Worm (Caenorhabditis elegans) whole organism, L4 larva: Measurements from ENCODE around the gene str-232.
A peak's percentile ranks its signal among the peaks of the same experiment; 100 is the strongest.

Experiments used
- F10B5.3 ChIP-seq: sonication (generic microtip); optimal IDR thresholded peaks from 2 replicates; lab custom pipeline; 2016; ENCODE audit warnings: mild to moderate bottlenecking, missing genetic modification characterization, missing compliant biosample characterization
- F49E8.2 ChIP-seq: sonication (generic microtip); optimal IDR thresholded peaks from 2 replicates; lab custom pipeline; 2016; ENCODE audit warnings: missing compliant biosample characterization, mild to moderate bottlenecking, missing genetic modification characterization, borderline replicate concordance
- T26A8.4 ChIP-seq: fragments of 200-800 bp; sonication (Bioruptor generic); IDR thresholded peaks from 2 replicates; pipeline ENCODE4 v1.3.6; 2022; ENCODE audit warnings: missing genetic modification characterization, missing compliant biosample characterization
- Y105C5A.15 ChIP-seq: fragments of 200-800 bp; sonication (Bioruptor generic); IDR thresholded peaks from 2 replicates; pipeline ENCODE4 v1.3.6; 2022; ENCODE audit warnings: missing genetic modification characterization, missing compliant biosample characterization
- Y75B8A.6 ChIP-seq: fragments of 200-800 bp; sonication (Bioruptor generic); IDR thresholded peaks from 2 replicates; pipeline ENCODE4 v1.3.6; 2022; ENCODE audit warnings: missing genetic modification reagents, missing genetic modification characterization, missing compliant biosample characterization
- aha-1 ChIP-seq: fragments of 150-350 bp; peaks from one replicate; lab custom pipeline; 2014; ENCODE audit warnings: missing biosample characterization, missing genetic modification characterization
- ceh-28 ChIP-seq: fragments of 150-350 bp; optimal IDR thresholded peaks from 2 replicates; lab custom pipeline; 2014; ENCODE audit warnings: missing biosample characterization, missing genetic modification reagents, missing genetic modification characterization
- ceh-32 ChIP-seq: sonication (generic microtip); optimal IDR thresholded peaks from 2 replicates; lab custom pipeline; 2016; ENCODE audit warnings: mild to moderate bottlenecking, missing genetic modification characterization, missing compliant biosample characterization; ENCODE audit not compliant: poor library complexity
- ceh-44 ChIP-seq: fragments of 200-800 bp; sonication (Bioruptor generic); IDR thresholded peaks from 2 replicates; pipeline ENCODE4 v1.3.6; 2022; ENCODE audit warnings: missing genetic modification reagents, missing genetic modification characterization, missing compliant biosample characterization
- ceh-82 ChIP-seq: sonication (generic microtip); optimal IDR thresholded peaks from 2 replicates; lab custom pipeline; 2017; ENCODE audit warnings: missing biosample characterization, missing genetic modification characterization
- dpl-1 ChIP-seq: fragments of 150-350 bp; optimal IDR thresholded peaks from 2 replicates; lab custom pipeline; 2014; ENCODE audit warnings: missing biosample characterization, missing genetic modification reagents, missing genetic modification characterization
- duxl-1 ChIP-seq: sonication (generic microtip); optimal IDR thresholded peaks from 2 replicates; lab custom pipeline; 2016; ENCODE audit warnings: mild to moderate bottlenecking, missing genetic modification characterization, moderate library complexity, missing compliant biosample characterization; ENCODE audit not compliant: poor library complexity
- egl-27 ChIP-seq: sonication (generic microtip); optimal IDR thresholded peaks from 3 replicates; lab custom pipeline; 2017; ENCODE audit warnings: missing biosample characterization, missing genetic modification reagents, missing genetic modification characterization
- hif-1 ChIP-seq, 2 experiments: sonication (generic microtip); optimal IDR thresholded peaks; 2 replicates each; lab custom pipeline; 2016 to 2017; ENCODE audit warnings: missing compliant biosample characterization in 2 of 2, missing genetic modification characterization in 2 of 2, missing genetic modification reagents in 2 of 2, missing genotype in 2 of 2, mild to moderate bottlenecking in 1 of 2
- lim-7 ChIP-seq: fragments of 200-800 bp; sonication (Bioruptor generic); IDR thresholded peaks from 2 replicates; pipeline ENCODE4 v1.3.6; 2022; ENCODE audit warnings: missing genetic modification characterization, missing compliant biosample characterization
- lin-39 ChIP-seq: fragments of 150-350 bp; optimal IDR thresholded peaks from 2 replicates; lab custom pipeline; 2014; ENCODE audit warnings: missing biosample characterization, missing genetic modification reagents, missing genetic modification characterization
- mdl-1 ChIP-seq, 2 experiments: fragments of 150-350 bp in 1 of 2; sonication (generic microtip) in 1 of 2; optimal IDR thresholded peaks; 2 replicates each; lab custom pipeline; 2014 to 2017; ENCODE audit warnings: missing biosample characterization in 2 of 2, missing genetic modification characterization in 2 of 2
- mdt-29 ChIP-seq: fragments of 200-800 bp; sonication (Bioruptor generic); IDR thresholded peaks from 2 replicates; pipeline ENCODE4 v1.3.6; 2022; ENCODE audit warnings: missing genetic modification reagents, missing genetic modification characterization, missing compliant biosample characterization
- nhr-111 ChIP-seq: fragments of 200-800 bp; sonication (Bioruptor generic); optimal IDR thresholded peaks from 2 replicates; lab custom pipeline; 2018; ENCODE audit warnings: mild to moderate bottlenecking, missing genetic modification characterization, missing compliant biosample characterization
- nhr-41 ChIP-seq: fragments of 200-800 bp; sonication (Bioruptor generic); IDR thresholded peaks from 2 replicates; pipeline ENCODE4 v1.3.6; 2022; ENCODE audit warnings: missing genetic modification reagents, missing genetic modification characterization, missing compliant biosample characterization
- nhr-42 ChIP-seq: fragments of 200-800 bp; sonication (Bioruptor generic); IDR thresholded peaks from 2 replicates; pipeline ENCODE4 v1.3.6; 2022; ENCODE audit warnings: missing genetic modification characterization, missing compliant biosample characterization
- nhr-76 ChIP-seq: fragments of 150-350 bp; optimal IDR thresholded peaks from 2 replicates; lab custom pipeline; 2014; ENCODE audit warnings: missing biosample characterization, missing genetic modification characterization
- nhr-77 ChIP-seq: fragments of 150-350 bp; optimal IDR thresholded peaks from 2 replicates; lab custom pipeline; 2014; ENCODE audit warnings: missing biosample characterization, missing genetic modification characterization
- pha-4 ChIP-seq, 2 experiments: fragments of 150-350 bp in 1 of 2; fragments of 200-800 bp in 1 of 2; sonication (Bioruptor generic) in 1 of 2; IDR thresholded peaks in 1 of 2; optimal IDR thresholded peaks in 1 of 2; 2 replicates each; pipeline versions ENCODE4 v1.3.6 to Lab custom; 2014 to 2022; ENCODE audit warnings: missing genetic modification characterization in 2 of 2, missing genetic modification reagents in 2 of 2, missing biosample characterization in 1 of 2, missing compliant biosample characterization in 1 of 2
- rbr-2 ChIP-seq: sonication (generic microtip); optimal IDR thresholded peaks from 2 replicates; lab custom pipeline; 2016; ENCODE audit warnings: missing genotype, missing genetic modification characterization, missing compliant biosample characterization
- sdz-12 ChIP-seq: fragments of 200-800 bp; sonication (Bioruptor generic); optimal IDR thresholded peaks from 2 replicates; lab custom pipeline; 2018; ENCODE audit warnings: mild to moderate bottlenecking, missing genetic modification characterization, missing compliant biosample characterization
- skn-1 ChIP-seq: fragments of 150-350 bp; optimal IDR thresholded peaks from 2 replicates; lab custom pipeline; 2014; ENCODE audit warnings: missing biosample characterization, missing genetic modification characterization
- snpc-1.2 ChIP-seq: fragments of 200-800 bp; sonication (Bioruptor generic); IDR thresholded peaks from 2 replicates; pipeline ENCODE4 v1.3.6; 2022; ENCODE audit warnings: missing genetic modification reagents, missing genetic modification characterization, missing compliant biosample characterization
- tra-1 ChIP-seq: fragments of 200-800 bp; sonication (Bioruptor generic); IDR thresholded peaks from 2 replicates; pipeline ENCODE4 v1.3.6; 2022; ENCODE audit warnings: missing genetic modification reagents, missing genetic modification characterization, missing compliant biosample characterization
- unc-39 ChIP-seq: sonication (generic microtip); optimal IDR thresholded peaks from 2 replicates; lab custom pipeline; 2017; ENCODE audit warnings: missing biosample characterization, missing genetic modification characterization
- vab-7 ChIP-seq: fragments of 200-800 bp; sonication (Bioruptor generic); IDR thresholded peaks from 2 replicates; pipeline ENCODE4 v1.3.6; 2022; ENCODE audit warnings: missing genetic modification reagents, missing genetic modification characterization, missing compliant biosample characterization
- zfp-2 ChIP-seq: sonication (generic microtip); optimal IDR thresholded peaks from 2 replicates; lab custom pipeline; 2016; ENCODE audit warnings: mild to moderate bottlenecking, missing genetic modification characterization, missing compliant biosample characterization
- zip-11 ChIP-seq: fragments of 200-800 bp; sonication (Bioruptor generic); IDR thresholded peaks from 2 replicates; pipeline ENCODE4 v1.3.6; 2022; ENCODE audit warnings: missing genetic modification characterization, missing compliant biosample characterization

The str-232 gene

DNA sequence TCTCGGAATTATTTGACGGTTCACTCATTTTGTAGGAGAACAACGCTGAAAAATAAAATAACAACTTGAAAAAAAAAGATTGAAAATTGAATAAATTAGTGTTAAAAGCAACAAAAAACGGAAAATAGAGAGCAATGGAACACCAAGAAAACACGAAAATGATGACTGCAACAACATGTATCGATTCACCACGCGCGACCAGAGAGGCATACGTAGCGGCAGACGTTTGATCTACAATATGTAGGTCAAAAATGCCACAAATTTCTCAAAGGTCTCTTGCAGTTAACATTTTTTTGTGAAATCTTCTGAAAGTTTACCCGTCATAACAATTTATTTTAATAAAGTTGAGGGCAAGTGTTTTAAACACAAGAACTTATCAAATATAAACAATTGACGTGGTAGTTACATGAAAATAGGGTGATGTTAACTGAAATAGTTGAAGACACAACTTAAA lies 41.5 kb upstream of the str-232 start, which contains the start of gene F14H3.5:
Gene F14H3.5 (minus strand): TSS at position 51 of the 454 bp plus-strand sequence.
- TF ChIP-seq rbr-2 (no peak), F10B5.3 (no peak)
- TF ChIP-seq, all 104 proteins: peak for 0

DNA sequence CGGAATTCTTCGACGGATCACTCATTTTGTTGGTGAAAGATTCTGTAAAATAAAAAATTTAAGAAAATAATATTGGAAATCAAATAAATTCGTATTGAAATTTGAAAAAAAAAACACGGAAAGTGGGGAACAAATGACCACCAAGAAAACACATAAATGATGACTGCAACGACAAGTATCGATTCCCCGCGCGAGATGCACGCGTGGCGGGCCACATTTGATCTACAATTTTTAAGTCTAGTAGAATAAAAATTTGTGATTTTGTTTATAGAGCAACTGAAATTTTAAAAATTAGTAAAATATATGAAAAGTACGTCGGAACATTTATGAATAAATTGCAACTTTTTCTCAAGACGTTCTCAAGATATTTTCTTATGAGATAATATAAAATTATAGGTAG lies 39.5 kb upstream of the str-232 start, which contains the start of gene F14H3.4:
Gene F14H3.4 (minus strand): TSS at position 42 of the 400 bp plus-strand sequence.
- TF ChIP-seq zfp-2 (tag; lab: Kevin White, UChicago) (no peak), lin-39 (no peak), T26A8.4 (no peak), mdt-29 (GFP tag; lab: Robert Waterston, UW) (no peak), lim-7 (GFP tag; lab: Robert Waterston, UW) (no peak), snpc-1.2 (GFP tag; lab: Robert Waterston, UW) (no peak), dpl-1 (GFP tag; lab: Kevin White, UChicago) (no peak), tra-1 (GFP tag; lab: Robert Waterston, UW) (no peak), Y105C5A.15 (GFP tag; lab: Robert Waterston, UW) (no peak), Y75B8A.6 (GFP tag; lab: Robert Waterston, UW) (no peak), ceh-28 (tag; lab: Kevin White, UChicago) (no peak), nhr-77 (tag; lab: Kevin White, UChicago) (no peak), F49E8.2 (tag; lab: Kevin White, UChicago) (no peak), nhr-111 (GFP tag; lab: Kevin White, UChicago) (no peak), ceh-44 (GFP tag; lab: Robert Waterston, UW) (no peak), zip-11 (GFP tag; lab: Robert Waterston, UW) (no peak), duxl-1 (tag; lab: Kevin White, UChicago) (no peak), egl-27 (no peak), skn-1 (tag; lab: Kevin White, UChicago) (no peak), pha-4 (GFP tag; IDR thresholded peaks at IDR 0.05; lab: Robert Waterston, UW) (no peak), pha-4 (tag; optimal IDR thresholded peaks at IDR 0.05; lab: Kevin White, UChicago) (no peak)

DNA sequence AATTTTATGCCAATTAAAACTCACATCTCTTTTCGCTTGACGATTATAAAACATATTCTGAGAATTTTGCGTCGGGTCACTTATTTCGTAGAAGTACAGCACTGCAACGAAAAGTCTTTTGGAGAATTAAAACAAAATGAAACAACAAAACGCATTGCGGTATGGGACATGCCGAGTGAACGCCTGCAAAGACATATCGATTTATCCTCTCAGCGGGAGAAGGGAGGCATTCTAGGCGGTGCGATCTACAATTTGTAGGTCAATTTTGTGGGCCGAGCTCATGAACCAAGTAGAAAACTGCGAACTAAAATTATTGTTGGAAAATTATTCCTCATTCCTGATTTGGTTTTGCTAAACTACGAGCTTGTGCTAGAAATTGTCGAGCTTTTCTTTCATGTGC lies 37.8 kb upstream of the str-232 start, which contains the start of gene F14H3.3:
Gene F14H3.3 (minus strand): TSS at position 101 of the 400 bp plus-strand sequence.
- no peak for TF ChIP-seq nhr-76 (tag; lab: Kevin White, UChicago)
- TF ChIP-seq aha-1, result peak; percentile 52

DNA sequence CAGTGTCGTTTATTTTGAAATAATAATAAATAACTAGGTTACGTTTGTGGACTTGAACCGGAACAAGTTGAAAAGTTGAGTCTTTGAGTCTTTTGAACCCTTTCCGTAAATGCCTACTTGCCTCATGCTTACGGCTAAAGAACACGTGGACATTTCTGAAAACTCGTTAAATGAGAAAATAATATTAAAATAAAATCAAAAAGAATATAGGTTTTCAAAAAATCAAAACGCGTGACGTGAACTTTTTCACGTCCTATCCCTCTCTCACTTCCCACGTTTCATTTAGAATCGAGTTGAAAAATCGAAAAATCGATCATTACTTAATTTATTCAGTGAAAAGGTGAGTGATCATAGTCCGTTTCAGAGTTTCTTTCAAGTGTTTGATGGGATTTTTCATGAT lies 33.6 kb upstream of the str-232 start, which contains the start of gene best-12:
Gene best-12 (plus strand): TSS at position 301 of the 400 bp plus-strand sequence.
- TF ChIP-seq unc-39 (no peak), hif-1 (tag; optimal IDR thresholded peaks at IDR 0.05; lab: Kevin White, UChicago) (no peak), mdl-1 (tag; optimal IDR thresholded peaks at IDR 0.05; lab: Kevin White, UChicago) (no peak), lim-7 (GFP tag; lab: Robert Waterston, UW) (no peak), pha-4 (GFP tag; IDR thresholded peaks at IDR 0.05; lab: Robert Waterston, UW) (no peak), pha-4 (tag; optimal IDR thresholded peaks at IDR 0.05; lab: Kevin White, UChicago) (no peak), vab-7 (no peak), ceh-32 (tag; lab: Kevin White, UChicago) (no peak), zfp-2 (tag; lab: Kevin White, UChicago) (no peak), nhr-42 (GFP tag; lab: Robert Waterston, UW) (no peak)

DNA sequence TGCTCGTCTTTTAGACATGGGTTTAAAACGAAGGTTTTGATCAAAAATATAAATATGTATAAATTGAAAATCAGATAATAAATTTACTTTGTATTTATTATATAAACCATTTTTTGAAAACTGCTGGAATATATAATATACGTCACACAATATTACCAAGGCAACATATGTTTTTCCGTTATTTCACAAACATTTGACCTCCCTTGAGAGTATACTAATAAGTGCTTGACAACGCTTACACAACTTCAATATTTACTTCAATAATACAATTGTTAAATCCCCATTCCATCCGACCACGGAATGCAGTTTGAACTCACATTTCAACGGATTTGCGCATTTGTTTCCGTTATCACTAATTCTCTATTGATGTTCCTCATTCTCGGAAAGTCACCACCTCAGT lies 32.0 kb upstream of the str-232 start, which contains the start of gene str-198:
Gene str-198 (plus strand): TSS at position 301 of the 400 bp plus-strand sequence.
- TF ChIP-seq ceh-82 (tag; lab: Kevin White, UChicago), result no peak
- no peak for TF ChIP-seq sdz-12
- no peak for TF ChIP-seq snpc-1.2 (GFP tag; lab: Robert Waterston, UW)
- no peak for TF ChIP-seq lin-39
- TF ChIP-seq T26A8.4, result no peak
- no peak for TF ChIP-seq nhr-41
